Fruit fly (Drosophila melanogaster) whole organism, embryonic: Measurements from ENCODE around the gene CG14212.
A peak's percentile ranks its signal among the peaks of the same experiment; 100 is the strongest.

Experiments used
- Antp ChIP-seq: fragments of 200-800 bp; sonication (Bioruptor generic); optimal IDR thresholded peaks from 3 replicates; lab custom pipeline; 2016; ENCODE audit warnings: missing biosample characterization, missing genetic modification characterization
- CG10209 ChIP-seq: fragments of 200-800 bp; sonication (Bioruptor generic); optimal IDR thresholded peaks from 3 replicates; lab custom pipeline; 2017; ENCODE audit warnings: missing biosample characterization, mild to moderate bottlenecking, missing genetic modification characterization, missing genetic modification reagents
- CG10267 ChIP-seq: fragments of 200-800 bp; sonication (Bioruptor generic); optimal IDR thresholded peaks from 2 replicates; lab custom pipeline; 2018; ENCODE audit warnings: missing biosample characterization, mild to moderate bottlenecking, missing genetic modification characterization, moderate library complexity
- CG10321 ChIP-seq: fragments of 200-800 bp; sonication (Bioruptor generic); IDR thresholded peaks from 2 replicates; pipeline ENCODE4 v1.3.6; 2022; ENCODE audit warnings: missing biosample characterization, missing genetic modification characterization
- CG10654 ChIP-seq: fragments of 200-800 bp; sonication (Bioruptor generic); optimal IDR thresholded peaks from 2 replicates; lab custom pipeline; 2016; ENCODE audit warnings: missing biosample characterization, missing genetic modification characterization
- CG14441 ChIP-seq: fragments of 200-800 bp; sonication (Bioruptor generic); IDR thresholded peaks from 2 replicates; pipeline ENCODE4 v1.3.6; 2022; ENCODE audit warnings: missing biosample characterization, missing genetic modification characterization
- CG15514 ChIP-seq: fragments of 200-800 bp; sonication (Bioruptor generic); optimal IDR thresholded peaks from 3 replicates; lab custom pipeline; 2017; ENCODE audit warnings: missing biosample characterization, missing genetic modification characterization, mild to moderate bottlenecking, moderate library complexity, missing genetic modification reagents
- CG16779 ChIP-seq: fragments of 200-800 bp; sonication (Bioruptor generic); IDR thresholded peaks from 2 replicates; pipeline ENCODE4 v1.3.6; 2022; ENCODE audit warnings: missing biosample characterization, missing genetic modification characterization
- CG17328 ChIP-seq: fragments of 200-800 bp; sonication (Bioruptor generic); IDR thresholded peaks from 2 replicates; pipeline ENCODE4 v1.3.6; 2022; ENCODE audit warnings: missing biosample characterization, missing genetic modification characterization
- CG17361 ChIP-seq: fragments of 200-800 bp; sonication (Bioruptor generic); IDR thresholded peaks from 3 replicates; pipeline ENCODE4 v1.3.6; 2022; ENCODE audit warnings: missing biosample characterization, missing genetic modification characterization
- CG1832 ChIP-seq: fragments of 200-800 bp; sonication (Bioruptor generic); optimal IDR thresholded peaks from 2 replicates; lab custom pipeline; 2017; ENCODE audit warnings: missing biosample characterization, mild to moderate bottlenecking, missing genetic modification characterization, inconsistent platforms
- CG2116 ChIP-seq: fragments of 200-800 bp; sonication (Bioruptor generic); optimal IDR thresholded peaks from 3 replicates; lab custom pipeline; 2018; ENCODE audit warnings: missing biosample characterization, mild to moderate bottlenecking, missing genetic modification characterization
- CG2120 ChIP-seq: fragments of 200-800 bp; sonication (Bioruptor generic); optimal IDR thresholded peaks from 3 replicates; lab custom pipeline; 2016; ENCODE audit warnings: missing biosample characterization, missing genetic modification characterization
- CG30403 ChIP-seq: fragments of 200-800 bp; sonication (Bioruptor generic); optimal IDR thresholded peaks from 3 replicates; lab custom pipeline; 2016; ENCODE audit warnings: missing biosample characterization, missing genetic modification characterization
- CG31224 ChIP-seq: fragments of 200-800 bp; sonication (Bioruptor generic); IDR thresholded peaks from 2 replicates; pipeline ENCODE4 v1.3.6; 2022; ENCODE audit warnings: missing biosample characterization, missing genetic modification characterization
- CG42726 ChIP-seq: fragments of 200-800 bp; sonication (Bioruptor generic); IDR thresholded peaks from 2 replicates; pipeline ENCODE4 v1.3.6; 2022; ENCODE audit warnings: missing biosample characterization, missing genetic modification characterization; ENCODE audit not compliant: partially characterized antibody
- CG4404 ChIP-seq: fragments of 200-800 bp; sonication (Bioruptor generic); IDR thresholded peaks from 2 replicates; pipeline ENCODE4 v1.3.6; 2022; ENCODE audit warnings: missing biosample characterization, missing genetic modification characterization
- CG4424 ChIP-seq: fragments of 200-800 bp; sonication (Bioruptor generic); optimal IDR thresholded peaks from 3 replicates; lab custom pipeline; 2016; ENCODE audit warnings: missing biosample characterization, missing genetic modification characterization
- CG6272 ChIP-seq: fragments of 200-800 bp; sonication (Bioruptor generic); IDR thresholded peaks from 2 replicates; pipeline ENCODE4 v1.3.6; 2022; ENCODE audit warnings: missing biosample characterization, missing genetic modification characterization
- CG8478 ChIP-seq: fragments of >200 bp; optimal IDR thresholded peaks from 2 replicates; lab custom pipeline; 2018
- CG9609 ChIP-seq: fragments of 200-800 bp; sonication (Bioruptor generic); optimal IDR thresholded peaks from 3 replicates; lab custom pipeline; 2016; ENCODE audit warnings: missing biosample characterization, missing genetic modification characterization
- D ChIP-seq, 2 experiments: fragments of 200-800 bp in 1 of 2; fragments of >200 bp in 1 of 2; sonication (Bioruptor generic) in 1 of 2; optimal IDR thresholded peaks; 2 replicates in 1 of 2; 3 replicates in 1 of 2; lab custom pipeline; 2017; ENCODE audit warnings: mild to moderate bottlenecking in 1 of 2, missing biosample characterization in 1 of 2, missing genetic modification characterization in 1 of 2, missing genetic modification reagents in 1 of 2
- Elba2 ChIP-seq: fragments of 200-800 bp; sonication (Bioruptor generic); optimal IDR thresholded peaks from 3 replicates; lab custom pipeline; 2016; ENCODE audit warnings: missing biosample characterization, missing genetic modification characterization
- Fer3 ChIP-seq: fragments of 200-800 bp; sonication (Bioruptor generic); optimal IDR thresholded peaks from 2 replicates; lab custom pipeline; 2018; ENCODE audit warnings: missing biosample characterization, mild to moderate bottlenecking, missing genetic modification characterization, moderate library complexity
- HmgZ ChIP-seq: fragments of 200-800 bp; sonication (Bioruptor generic); optimal IDR thresholded peaks from 2 replicates; lab custom pipeline; 2018; ENCODE audit warnings: missing biosample characterization, mild to moderate bottlenecking, missing genetic modification characterization
- Hr78 ChIP-seq, 2 experiments: fragments of 200-800 bp in 1 of 2; fragments of >200 bp in 1 of 2; sonication (Bioruptor generic) in 1 of 2; optimal IDR thresholded peaks; 2 replicates each; lab custom pipeline; 2017 to 2019; ENCODE audit warnings: missing biosample characterization in 2 of 2, missing genetic modification characterization in 2 of 2, mild to moderate bottlenecking in 1 of 2, moderate library complexity in 1 of 2
- Ssrp ChIP-seq: fragments of 200-800 bp; sonication (Bioruptor generic); optimal IDR thresholded peaks from 2 replicates; lab custom pipeline; 2018; ENCODE audit warnings: missing biosample characterization, mild to moderate bottlenecking, missing genetic modification characterization, moderate library complexity
- Trl ChIP-seq, 3 experiments: fragments of >200 bp in 2 of 3; fragments of 200-800 bp in 1 of 3; sonication (Bioruptor generic) in 1 of 3; optimal IDR thresholded peaks; 2 replicates in 1 of 3; 3 replicates in 2 of 3; lab custom pipeline; 2016 to 2017; ENCODE audit warnings: missing biosample characterization in 1 of 3, missing genetic modification characterization in 1 of 3
- cg ChIP-seq: fragments of 200-800 bp; sonication (Bioruptor generic); optimal IDR thresholded peaks from 3 replicates; lab custom pipeline; 2019; ENCODE audit warnings: missing biosample characterization, mild to moderate bottlenecking, missing genetic modification characterization, moderate library complexity
- chm ChIP-seq: fragments of 200-800 bp; sonication (Bioruptor generic); IDR thresholded peaks from 2 replicates; pipeline ENCODE4 v1.3.6; 2022; ENCODE audit warnings: missing biosample characterization, missing genetic modification characterization
- dpn ChIP-seq, 2 experiments: fragments of 200-800 bp; sonication (Bioruptor generic); optimal IDR thresholded peaks; 3 replicates each; lab custom pipeline; 2016; ENCODE audit warnings: missing biosample characterization in 2 of 2, missing genetic modification characterization in 2 of 2
- fd102C ChIP-seq: fragments of 200-800 bp; sonication (Bioruptor generic); optimal IDR thresholded peaks from 2 replicates; lab custom pipeline; 2018; ENCODE audit warnings: missing biosample characterization, mild to moderate bottlenecking, missing genetic modification characterization, moderate library complexity
- fd96Cb ChIP-seq: fragments of 200-800 bp; sonication (Bioruptor generic); optimal IDR thresholded peaks from 2 replicates; lab custom pipeline; 2018; ENCODE audit warnings: missing biosample characterization, mild to moderate bottlenecking, missing genetic modification characterization, moderate library complexity
- hb ChIP-seq: fragments of 200-800 bp; sonication (Bioruptor generic); IDR thresholded peaks from 3 replicates; pipeline ENCODE4 v1.3.6; 2022; ENCODE audit warnings: missing biosample characterization, missing genetic modification characterization; ENCODE audit not compliant: partially characterized antibody
- kah ChIP-seq: fragments of 200-800 bp; sonication (Bioruptor generic); optimal IDR thresholded peaks from 2 replicates; lab custom pipeline; 2018; ENCODE audit warnings: missing biosample characterization, mild to moderate bottlenecking, missing genetic modification characterization
- nau ChIP-seq: fragments of 200-800 bp; sonication (Bioruptor generic); optimal IDR thresholded peaks from 3 replicates; lab custom pipeline; 2017; ENCODE audit warnings: missing biosample characterization, mild to moderate bottlenecking, missing genetic modification characterization, missing genetic modification reagents
- nerfin-1 ChIP-seq: fragments of 200-800 bp; sonication (Bioruptor generic); optimal IDR thresholded peaks from 3 replicates; lab custom pipeline; 2019; ENCODE audit warnings: missing biosample characterization, mild to moderate bottlenecking, missing genetic modification characterization, moderate library complexity
- nom ChIP-seq: fragments of 200-800 bp; sonication (Bioruptor generic); optimal IDR thresholded peaks from 2 replicates; lab custom pipeline; 2017; ENCODE audit warnings: missing biosample characterization, missing genetic modification characterization, mild to moderate bottlenecking, moderate library complexity, missing genetic modification reagents
- phol ChIP-seq: fragments of 200-800 bp; sonication (Bioruptor generic); optimal IDR thresholded peaks from 3 replicates; lab custom pipeline; 2018; ENCODE audit warnings: missing biosample characterization, mild to moderate bottlenecking, missing genetic modification characterization, moderate library complexity
- pita ChIP-seq: fragments of 200-800 bp; sonication (Bioruptor generic); optimal IDR thresholded peaks from 2 replicates; lab custom pipeline; 2017; ENCODE audit warnings: missing biosample characterization, mild to moderate bottlenecking, missing genetic modification characterization
- rib ChIP-seq: fragments of 200-800 bp; sonication (Bioruptor generic); IDR thresholded peaks from 2 replicates; pipeline ENCODE4 v1.3.6; 2022; ENCODE audit warnings: missing biosample characterization, missing genetic modification characterization
- sc ChIP-seq, 3 experiments: fragments of >200 bp in 2 of 3; fragments of 200-800 bp in 1 of 3; sonication (Bioruptor generic) in 1 of 3; optimal IDR thresholded peaks; 2 replicates in 2 of 3; 3 replicates in 1 of 3; lab custom pipeline; 2017; ENCODE audit warnings: mild to moderate bottlenecking in 1 of 3, missing biosample characterization in 1 of 3, missing genetic modification characterization in 1 of 3, missing genetic modification reagents in 1 of 3
- sim ChIP-seq: fragments of 200-800 bp; sonication (Bioruptor generic); IDR thresholded peaks from 2 replicates; pipeline ENCODE4 v1.3.6; 2022; ENCODE audit warnings: missing biosample characterization, missing genetic modification characterization
- slbo ChIP-seq: fragments of 200-800 bp; sonication (Bioruptor generic); IDR thresholded peaks from 2 replicates; pipeline ENCODE4 v1.3.6; 2022; ENCODE audit warnings: missing biosample characterization, missing genetic modification characterization
- sug ChIP-seq: fragments of 200-800 bp; optimal IDR thresholded peaks from 2 replicates; lab custom pipeline; 2019; ENCODE audit warnings: missing biosample characterization, mild to moderate bottlenecking, missing genetic modification characterization, moderate library complexity
- unc-4 ChIP-seq: fragments of 200-800 bp; sonication (Bioruptor generic); IDR thresholded peaks from 2 replicates; pipeline ENCODE4 v1.3.6; 2022; ENCODE audit warnings: missing biosample characterization, missing genetic modification characterization; ENCODE audit not compliant: partially characterized antibody
- usp ChIP-seq: fragments of >200 bp; optimal IDR thresholded peaks from 2 replicates; lab custom pipeline; 2017; ENCODE audit warnings: missing biosample characterization, missing genetic modification characterization
- zen2 ChIP-seq: fragments of 200-800 bp; sonication (Bioruptor generic); IDR thresholded peaks from 3 replicates; pipeline ENCODE4 v1.3.6; 2022; ENCODE audit warnings: missing biosample characterization, missing genetic modification characterization; ENCODE audit not compliant: partially characterized antibody

CG14212 gene

dm6 chrX:19662583-19663195 lies 37.2 kb downstream of the CG14212 start (continued):
- TF ChIP-seq Antp (GFP tag; lab: Kevin White, UChicago): no peak
- peak; percentile 74 to 83 for TF ChIP-seq Trl (optimal IDR thresholded peaks at IDR 0.05; lab: Kevin White, UChicago)
- no peak for TF ChIP-seq Trl (GFP tag; optimal IDR thresholded peaks at IDR 0.05; lab: Kevin White, UChicago)
- no peak for TF ChIP-seq CG4404 (GFP tag; lab: Robert Waterston, UW)
- no peak for TF ChIP-seq sim (GFP tag; lab: Robert Waterston, UW)
- TF ChIP-seq kah (GFP tag; lab: Kevin White, UChicago): no peak
- no peak for TF ChIP-seq dpn (GFP tag; optimal IDR thresholded peaks at IDR 0.05; lab: Kevin White, UChicago)
- no peak for TF ChIP-seq CG16779 (GFP tag; lab: Robert Waterston, UW)
- no peak for TF ChIP-seq D (optimal IDR thresholded peaks at IDR 0.05; lab: Kevin White, UChicago)
- TF ChIP-seq D (GFP tag; optimal IDR thresholded peaks at IDR 0.05; lab: Kevin White, UChicago): no peak
- TF ChIP-seq HmgZ (tag; lab: Kevin White, UChicago): peak; percentile 3
- TF ChIP-seq unc-4 (GFP tag; lab: Robert Waterston, UW): peak; percentile 40; the same call in 1 of the 2 replicates
- TF ChIP-seq rib (GFP tag; lab: Robert Waterston, UW): no peak
- no peak for TF ChIP-seq CG4424 (GFP tag; lab: Kevin White, UChicago)
- TF ChIP-seq CG10321 (GFP tag; lab: Robert Waterston, UW): no peak
- TF ChIP-seq CG17328 (GFP tag; lab: Robert Waterston, UW): no peak
- TF ChIP-seq CG10654 (GFP tag; lab: Kevin White, UChicago): no peak
- TF ChIP-seq pita: no peak
- TF ChIP-seq sug (tag; lab: Kevin White, UChicago): no peak
- TF ChIP-seq CG42726: no peak
- TF ChIP-seq CG10209 (GFP tag; lab: Kevin White, UChicago): no peak
- TF ChIP-seq hb: no peak
- TF ChIP-seq CG2120 (GFP tag; lab: Kevin White, UChicago): no peak
- TF ChIP-seq CG2116: no peak
- TF ChIP-seq CG8478 (lab: Kevin White, UChicago): peak; percentile 26
- TF ChIP-seq Hr78 (GFP tag; optimal IDR thresholded peaks at IDR 0.05; lab: Kevin White, UChicago): peak in 1 of 2 experiments; percentile 97
- TF ChIP-seq CG31224 (GFP tag; lab: Robert Waterston, UW): no peak
- no peak for TF ChIP-seq fd102C (GFP tag; lab: Kevin White, UChicago)
- TF ChIP-seq Ssrp (tag; lab: Kevin White, UChicago): no peak
- TF ChIP-seq chm (GFP tag; lab: Robert Waterston, UW): peak; percentile 82; the same call in 1 of the 2 replicates
- TF ChIP-seq CG1832: peak; percentile 69
- TF ChIP-seq CG17361 (GFP tag; lab: Robert Waterston, UW): no peak
- no peak for TF ChIP-seq Fer3 (tag; lab: Kevin White, UChicago)
- TF ChIP-seq nom (GFP tag; lab: Kevin White, UChicago): peak; percentile 29
- TF ChIP-seq fd96Cb (tag; lab: Kevin White, UChicago): no peak
- TF ChIP-seq Elba2 (GFP tag; lab: Kevin White, UChicago): no peak
- TF ChIP-seq sc (optimal IDR thresholded peaks at IDR 0.05; lab: Kevin White, UChicago): no peak
- no peak for TF ChIP-seq sc (GFP tag; optimal IDR thresholded peaks at IDR 0.05; lab: Kevin White, UChicago)
- TF ChIP-seq CG14441 (GFP tag; lab: Robert Waterston, UW): no peak
- TF ChIP-seq CG6272: no peak
- no peak for TF ChIP-seq nerfin-1 (tag; lab: Kevin White, UChicago)
- no peak for TF ChIP-seq usp (GFP tag; lab: Kevin White, UChicago)
- no peak for TF ChIP-seq CG9609 (GFP tag; lab: Kevin White, UChicago)
- TF ChIP-seq CG30403 (GFP tag; lab: Kevin White, UChicago): no peak
- no peak for TF ChIP-seq CG10267 (tag; lab: Kevin White, UChicago)
- TF ChIP-seq nau (GFP tag; lab: Kevin White, UChicago): no peak
- no peak for TF ChIP-seq CG15514
- no peak for TF ChIP-seq phol (tag; lab: Kevin White, UChicago)
- TF ChIP-seq slbo (GFP tag; lab: Robert Waterston, UW): no peak
- TF ChIP-seq zen2 (GFP tag; lab: Robert Waterston, UW): no peak
- peak; percentile 67 for TF ChIP-seq cg (GFP tag; lab: Kevin White, UChicago)
